Worm (Caenorhabditis elegans) whole organism, L2 larva: ENCODE results near the gene Y41E3.19.

Source experiments
- lin-13 ChIP-seq: fragments of 150-350 bp; optimal IDR thresholded peaks from 2 replicates; lab custom pipeline; 2014; ENCODE audit warnings: missing biosample characterization, missing genetic modification reagents, missing genetic modification characterization
- ztf-11 ChIP-seq: sonication (generic microtip); optimal IDR thresholded peaks from 2 replicates; lab custom pipeline; 2017; ENCODE audit warnings: missing biosample characterization, missing genetic modification characterization

ce11 chrIV:15016984-15017383 lies 38.9 kb upstream of the Y41E3.19 start:
- TF ChIP-seq ztf-11 (no peak), lin-13 (GFP tag; lab: Kevin White, UChicago) (no peak)
